Fruit fly (Drosophila melanogaster): ENCODE measurements around the gene CG34150.

The CG34150 gene

DNA sequence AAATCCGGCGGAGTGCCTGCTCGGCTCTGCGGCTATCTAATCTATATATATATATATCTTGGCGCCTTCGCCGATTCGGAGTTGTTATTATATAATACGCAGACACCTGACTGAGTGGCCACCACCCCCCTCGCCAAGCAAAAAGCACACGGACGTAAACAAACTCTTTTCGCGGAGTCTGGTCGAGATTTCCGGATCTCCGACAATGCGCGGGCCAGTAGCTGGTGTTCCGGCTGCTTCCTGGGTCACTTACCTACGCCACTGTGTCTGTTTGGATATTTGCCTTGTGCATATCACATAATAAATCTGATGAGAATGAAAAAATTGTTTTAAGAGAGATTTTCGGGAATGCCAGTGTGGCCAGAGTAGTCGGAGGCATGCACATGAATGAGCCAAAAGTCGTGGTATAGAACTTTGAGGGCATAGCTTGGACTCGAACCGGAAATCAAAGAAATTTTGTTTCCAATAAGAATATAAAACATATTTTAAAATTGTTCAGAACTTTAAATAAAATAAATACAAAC is 27.0 kb upstream of the CG34150 start, which contains the start of gene CG5805 (continued):
- TF ChIP-seq CrebB (tag; optimal IDR thresholded peaks at IDR 0.05) (peak; percentile 77), MESR4 (GFP tag; optimal IDR thresholded peaks at IDR 0.05) (peak; percentile 96), CG17385 (GFP tag; optimal IDR thresholded peaks at IDR 0.05) (peak; percentile 78), D19A (tag; optimal IDR thresholded peaks at IDR 0.05) (no peak), esg (GFP tag; conservative IDR thresholded peaks at IDR 0.05) (no peak), HHEX (GFP tag; optimal IDR thresholded peaks at IDR 0.05) (peak; percentile 93), CG6765 (GFP tag; optimal IDR thresholded peaks at IDR 0.05) (peak; percentile 90), CG1832 (GFP tag; optimal IDR thresholded peaks at IDR 0.05) (no peak), nmo (GFP tag; optimal IDR thresholded peaks at IDR 0.05) (peak; percentile 86), bsh (GFP tag; optimal IDR thresholded peaks at IDR 0.05) (peak in 1 of 2 experiments; percentile 72), CG8089 (GFP tag; optimal IDR thresholded peaks at IDR 0.05) (peak; percentile 65), H15 (GFP tag; IDR thresholded peaks at IDR 0.05) (peak; percentile 86), CG2889 (GFP tag; IDR thresholded peaks at IDR 0.05) (peak; percentile 67), rib (GFP tag; IDR thresholded peaks at IDR 0.05) (0 out of 2 replicates have a peak, but pooled peaks have one; percentile 39), NC2β (GFP tag; optimal IDR thresholded peaks at IDR 0.05) (peak; percentile 81), Xbp1 (GFP tag; optimal IDR thresholded peaks at IDR 0.05) (peak; percentile 81), CG11695 (GFP tag; IDR thresholded peaks at IDR 0.05) (peak; percentile 53; the same call in 1 of the 3 replicates), CG10321 (GFP tag; IDR thresholded peaks at IDR 0.05) (peak; percentile 71), CG10209 (GFP tag; optimal IDR thresholded peaks at IDR 0.05) (peak; percentile 91), CG7839 (tag; optimal IDR thresholded peaks at IDR 0.05) (peak; percentile 81), br (optimal IDR thresholded peaks at IDR 0.05) (no peak), Sry-δ (GFP tag; optimal IDR thresholded peaks at IDR 0.05) (peak; percentile 56), Pdp1 (GFP tag; optimal IDR thresholded peaks at IDR 0.05) (peak; percentile 46 to 97), sna (GFP tag; IDR thresholded peaks at IDR 0.05; ENCODE audit: partially characterized antibody) (0 out of 2 replicates have a peak, but pooled peaks have one; percentile 22), CkIIα-i1 (GFP tag; IDR thresholded peaks at IDR 0.05) (0 out of 2 replicates have a peak, but pooled peaks have one; percentile 5), GATAe (GFP tag; conservative IDR thresholded peaks at IDR 0.05) (peak; percentile 60), Rfx (GFP tag; IDR thresholded peaks at IDR 0.05) (peak; percentile 94), stwl (tag; optimal IDR thresholded peaks at IDR 0.05) (no peak), sr (GFP tag; IDR thresholded peaks at IDR 0.05) (peak; percentile 81), CG1603 (tag; optimal IDR thresholded peaks at IDR 0.05) (peak; percentile 91), cwo (GFP tag; optimal IDR thresholded peaks at IDR 0.05) (peak; percentile 56), dm (GFP tag; optimal IDR thresholded peaks at IDR 0.05) (peak; percentile 86), CG9437 (GFP tag; optimal IDR thresholded peaks at IDR 0.05) (peak; percentile 78), Dek (tag; optimal IDR thresholded peaks at IDR 0.05) (peak; percentile 72), Elba2 (GFP tag; optimal IDR thresholded peaks at IDR 0.05) (peak; percentile 81), Dip3 (GFP tag; optimal IDR thresholded peaks at IDR 0.05) (peak; percentile 69), Eip74EF (GFP tag; optimal IDR thresholded peaks at IDR 0.05) (peak in 1 of 2 experiments; percentile 36), CG12769 (tag; optimal IDR thresholded peaks at IDR 0.05) (peak; percentile 96), Hand (GFP tag; optimal IDR thresholded peaks at IDR 0.05) (peak; percentile 10), CG1024 (GFP tag; IDR thresholded peaks at IDR 0.05) (peak; percentile 72), CG17612 (GFP tag; IDR thresholded peaks at IDR 0.05) (peak; percentile 57; the same call in 1 of the 2 replicates), ind (GFP tag; optimal IDR thresholded peaks at IDR 0.05) (peak; percentile 62), CG10979 (tag; optimal IDR thresholded peaks at IDR 0.05) (peak; percentile 73), CG6175 (GFP tag; IDR thresholded peaks at IDR 0.05) (peak; percentile 46; the same call in 1 of the 3 replicates), CG6654 (GFP tag; optimal IDR thresholded peaks at IDR 0.05) (peak; percentile 64), CG31388 (GFP tag; optimal IDR thresholded peaks at IDR 0.05) (peak; percentile 16), CG30403 (GFP tag; optimal IDR thresholded peaks at IDR 0.05) (peak; percentile 67), hkb (optimal IDR thresholded peaks at IDR 0.05) (no peak), hkb (GFP tag; IDR thresholded peaks at IDR 0.05) (peak; percentile 81), CG7271 (tag; optimal IDR thresholded peaks at IDR 0.05) (peak; percentile 89)

Measured in whole organism, embryonic.